Fruit fly (Drosophila melanogaster) S2 (cell line): ENCODE results near the gene ras.

ENCODE experiments used
- CG8478 ChIP-seq: fragments of >200 bp; optimal IDR thresholded peaks from 2 replicates; lab custom pipeline; 2018
- CTCF ChIP-seq, 2 experiments: fragments of >200 bp; optimal IDR thresholded peaks; 2 replicates each; lab custom pipeline; 2018

DNA sequence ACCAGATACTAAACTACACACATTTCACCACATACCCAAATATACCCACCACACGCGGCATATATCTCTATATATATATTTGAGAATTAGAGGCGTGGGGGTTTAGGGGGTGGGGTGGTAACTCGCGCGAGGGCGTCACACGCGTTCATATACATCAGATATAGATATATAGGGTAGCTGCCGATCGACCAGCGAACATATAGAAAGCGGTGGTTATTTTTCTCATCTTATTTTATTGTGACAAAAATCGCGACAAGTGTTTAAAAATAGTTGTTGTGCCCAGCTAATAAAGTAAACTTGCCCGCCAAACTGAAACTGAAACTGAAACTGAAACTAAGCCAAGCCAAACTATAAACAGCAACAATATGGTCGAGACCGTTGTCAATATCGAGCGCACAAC, 28.3 kb downstream of the ras start:
- no peak for TF ChIP-seq CG8478 (lab: Kevin White, UChicago)
- TF ChIP-seq CTCF (optimal IDR thresholded peaks at IDR 0.05; lab: Kevin White, UChicago): no peak
